Fruit fly (Drosophila melanogaster) whole organism, embryonic: ENCODE measurements around the gene Spn38F.

Source experiments
- Atf-2 ChIP-seq: fragments of 200-800 bp; sonication (Bioruptor generic); optimal IDR thresholded peaks from 2 replicates; lab custom pipeline; 2016; ENCODE audit warnings: missing biosample characterization, missing genetic modification characterization
- BEAF-32 ChIP-seq: fragments of 200-800 bp; sonication (Bioruptor generic); optimal IDR thresholded peaks from 3 replicates; lab custom pipeline; 2017; ENCODE audit warnings: missing biosample characterization, missing genetic modification characterization, mild to moderate bottlenecking, moderate library complexity, missing genetic modification reagents
- CG10274 ChIP-seq: fragments of 200-800 bp; sonication (Bioruptor generic); optimal IDR thresholded peaks from 3 replicates; lab custom pipeline; 2017; ENCODE audit warnings: missing biosample characterization, mild to moderate bottlenecking, missing genetic modification characterization
- CG10366 ChIP-seq: fragments of 200-800 bp; sonication (Bioruptor generic); IDR thresholded peaks from 2 replicates; pipeline ENCODE4 v1.3.6; 2022; ENCODE audit warnings: missing biosample characterization, missing genetic modification characterization
- CG10462 ChIP-seq: fragments of 200-800 bp; sonication (Bioruptor generic); optimal IDR thresholded peaks from 2 replicates; lab custom pipeline; 2016; ENCODE audit warnings: missing biosample characterization, missing genetic modification characterization
- CG11085 ChIP-seq: fragments of 200-800 bp; sonication (Bioruptor generic); IDR thresholded peaks from 2 replicates; pipeline ENCODE4 v1.3.6; 2022; ENCODE audit warnings: missing biosample characterization, missing genetic modification characterization
- CG11504 ChIP-seq: fragments of 200-800 bp; sonication (Bioruptor generic); optimal IDR thresholded peaks from 3 replicates; lab custom pipeline; 2019; ENCODE audit warnings: missing biosample characterization, mild to moderate bottlenecking, missing genetic modification characterization, moderate library complexity
- CG11695 ChIP-seq: fragments of 200-800 bp; sonication (Bioruptor generic); IDR thresholded peaks from 3 replicates; pipeline ENCODE4 v1.3.6; 2022; ENCODE audit warnings: missing biosample characterization, missing genetic modification characterization
- CG12391 ChIP-seq: fragments of 200-800 bp; sonication (Bioruptor generic); optimal IDR thresholded peaks from 3 replicates; lab custom pipeline; 2018; ENCODE audit warnings: missing biosample characterization, mild to moderate bottlenecking, missing genetic modification characterization, moderate library complexity
- CG14667 ChIP-seq: fragments of 200-800 bp; sonication (Bioruptor generic); IDR thresholded peaks from 2 replicates; pipeline ENCODE4 v1.3.6; 2022; ENCODE audit warnings: missing biosample characterization, missing genetic modification characterization
- CG15479 ChIP-seq: fragments of 200-800 bp; sonication (Bioruptor generic); optimal IDR thresholded peaks from 3 replicates; lab custom pipeline; 2019; ENCODE audit warnings: missing biosample characterization, mild to moderate bottlenecking, missing genetic modification characterization, moderate library complexity
- CG15514 ChIP-seq: fragments of 200-800 bp; sonication (Bioruptor generic); optimal IDR thresholded peaks from 3 replicates; lab custom pipeline; 2017; ENCODE audit warnings: missing biosample characterization, missing genetic modification characterization, mild to moderate bottlenecking, moderate library complexity, missing genetic modification reagents
- CG17328 ChIP-seq: fragments of 200-800 bp; sonication (Bioruptor generic); IDR thresholded peaks from 2 replicates; pipeline ENCODE4 v1.3.6; 2022; ENCODE audit warnings: missing biosample characterization, missing genetic modification characterization
- CG2202 ChIP-seq: fragments of 200-800 bp; sonication (Bioruptor generic); optimal IDR thresholded peaks from 2 replicates; lab custom pipeline; 2018; ENCODE audit warnings: missing biosample characterization, mild to moderate bottlenecking, missing genetic modification characterization
- CG32767 ChIP-seq: fragments of 200-800 bp; sonication (Bioruptor generic); IDR thresholded peaks from 2 replicates; pipeline ENCODE4 v1.3.6; 2022; ENCODE audit warnings: missing biosample characterization, missing genetic modification characterization
- CG3838 ChIP-seq: fragments of 200-800 bp; sonication (Bioruptor generic); optimal IDR thresholded peaks from 3 replicates; lab custom pipeline; 2016; ENCODE audit warnings: missing biosample characterization, missing genetic modification characterization
- CG4424 ChIP-seq: fragments of 200-800 bp; sonication (Bioruptor generic); optimal IDR thresholded peaks from 3 replicates; lab custom pipeline; 2016; ENCODE audit warnings: missing biosample characterization, missing genetic modification characterization
- CG4730 ChIP-seq: fragments of 200-800 bp; sonication (Bioruptor generic); IDR thresholded peaks from 2 replicates; pipeline ENCODE4 v1.3.6; 2022; ENCODE audit warnings: missing biosample characterization, missing genetic modification characterization
- CG6272 ChIP-seq: fragments of 200-800 bp; sonication (Bioruptor generic); IDR thresholded peaks from 2 replicates; pipeline ENCODE4 v1.3.6; 2022; ENCODE audit warnings: missing biosample characterization, missing genetic modification characterization
- CG7556 ChIP-seq: fragments of 200-800 bp; sonication (Bioruptor generic); optimal IDR thresholded peaks from 2 replicates; lab custom pipeline; 2017; ENCODE audit warnings: missing biosample characterization, mild to moderate bottlenecking, missing genetic modification characterization
- CG7839 ChIP-seq: fragments of 200-800 bp; sonication (Bioruptor generic); optimal IDR thresholded peaks from 3 replicates; lab custom pipeline; 2018; ENCODE audit warnings: missing biosample characterization, mild to moderate bottlenecking, missing genetic modification characterization, moderate library complexity
- CG8478 ChIP-seq: fragments of >200 bp; optimal IDR thresholded peaks from 2 replicates; lab custom pipeline; 2018
- Drgx ChIP-seq: fragments of 200-800 bp; sonication (Bioruptor generic); IDR thresholded peaks from 2 replicates; pipeline ENCODE4 v1.3.6; 2022; ENCODE audit warnings: missing biosample characterization, missing genetic modification characterization
- HLH54F ChIP-seq: fragments of 200-800 bp; sonication (Bioruptor generic); optimal IDR thresholded peaks from 3 replicates; lab custom pipeline; 2016; ENCODE audit warnings: missing biosample characterization, missing genetic modification characterization
- Hsf ChIP-seq: fragments of 200-800 bp; sonication (Bioruptor generic); optimal IDR thresholded peaks from 3 replicates; lab custom pipeline; 2016; ENCODE audit warnings: missing biosample characterization, missing genetic modification characterization
- Med ChIP-seq: fragments of 200-800 bp; sonication (Bioruptor generic); peaks from one replicate; lab custom pipeline; 2016; ENCODE audit warnings: missing biosample characterization, missing genetic modification characterization, mild to moderate bottlenecking, inconsistent platforms, moderate library complexity
- Ptx1 ChIP-seq: fragments of 200-800 bp; sonication (Bioruptor generic); IDR thresholded peaks from 2 replicates; pipeline ENCODE4 v1.3.6; 2022; ENCODE audit warnings: missing biosample characterization, missing genetic modification characterization
- Sox102F ChIP-seq: fragments of 200-800 bp; sonication (Bioruptor generic); optimal IDR thresholded peaks from 2 replicates; lab custom pipeline; 2018; ENCODE audit warnings: missing biosample characterization, mild to moderate bottlenecking, missing genetic modification characterization, moderate library complexity
- bab2 ChIP-seq: fragments of 200-800 bp; sonication (Bioruptor generic); optimal IDR thresholded peaks from 2 replicates; lab custom pipeline; 2016; ENCODE audit warnings: missing biosample characterization, missing genetic modification characterization
- bigmax ChIP-seq: fragments of 200-800 bp; sonication (Bioruptor generic); optimal IDR thresholded peaks from 2 replicates; lab custom pipeline; 2018; ENCODE audit warnings: missing biosample characterization, mild to moderate bottlenecking, missing genetic modification characterization
- bsh ChIP-seq, 2 experiments: fragments of 200-800 bp; sonication (Bioruptor generic); optimal IDR thresholded peaks; 2 replicates each; lab custom pipeline; 2017 to 2018; ENCODE audit warnings: mild to moderate bottlenecking in 2 of 2, missing biosample characterization in 2 of 2, missing genetic modification characterization in 2 of 2, moderate library complexity in 1 of 2
- dpn ChIP-seq, 2 experiments: fragments of 200-800 bp; sonication (Bioruptor generic); optimal IDR thresholded peaks; 3 replicates each; lab custom pipeline; 2016; ENCODE audit warnings: missing biosample characterization in 2 of 2, missing genetic modification characterization in 2 of 2
- emc ChIP-seq: fragments of 200-800 bp; sonication (Bioruptor generic); optimal IDR thresholded peaks from 2 replicates; lab custom pipeline; 2016; ENCODE audit warnings: missing biosample characterization, missing genetic modification characterization
- gt ChIP-seq: fragments of 200-800 bp; sonication (Bioruptor generic); IDR thresholded peaks from 2 replicates; pipeline ENCODE4 v1.3.6; 2022; ENCODE audit warnings: missing biosample characterization, missing genetic modification characterization
- h ChIP-seq: fragments of >200 bp; optimal IDR thresholded peaks from 2 replicates; lab custom pipeline; 2017
- ind ChIP-seq: fragments of 200-800 bp; sonication (Bioruptor generic); optimal IDR thresholded peaks from 3 replicates; lab custom pipeline; 2016; ENCODE audit warnings: missing biosample characterization, missing genetic modification characterization
- jigr1 ChIP-seq: fragments of 200-800 bp; sonication (Bioruptor generic); IDR thresholded peaks from 3 replicates; pipeline ENCODE4 v1.3.6; 2022; ENCODE audit warnings: missing biosample characterization, missing genetic modification characterization
- ken ChIP-seq: fragments of 200-800 bp; sonication (Bioruptor generic); IDR thresholded peaks from 3 replicates; pipeline ENCODE4 v1.3.6; 2022; ENCODE audit warnings: missing biosample characterization, missing genetic modification characterization
- lmd ChIP-seq: fragments of 200-800 bp; sonication (Bioruptor generic); IDR thresholded peaks from 2 replicates; pipeline ENCODE4 v1.3.6; 2022; ENCODE audit warnings: missing biosample characterization, missing genetic modification characterization
- lov ChIP-seq, 2 experiments: fragments of 200-800 bp in 1 of 2; fragments of >200 bp in 1 of 2; sonication (Bioruptor generic) in 1 of 2; IDR thresholded peaks in 1 of 2; optimal IDR thresholded peaks in 1 of 2; 2 replicates in 1 of 2; 3 replicates in 1 of 2; pipeline versions ENCODE4 v1.3.6 to Lab custom; 2017 to 2022; ENCODE audit warnings: missing biosample characterization in 1 of 2, missing genetic modification characterization in 1 of 2
- prd ChIP-seq, 3 experiments: fragments of >200 bp in 2 of 3; fragments of 200-800 bp in 1 of 3; sonication (Bioruptor generic) in 1 of 3; optimal IDR thresholded peaks in 2 of 3; IDR thresholded peaks in 1 of 3; 2 replicates in 2 of 3; 3 replicates in 1 of 3; pipeline versions ENCODE4 v1.3.6 to Lab custom; 2017 to 2022; ENCODE audit warnings: missing biosample characterization in 1 of 3, missing genetic modification characterization in 1 of 3
- pros ChIP-seq: fragments of 200-800 bp; sonication (Bioruptor generic); optimal IDR thresholded peaks from 3 replicates; lab custom pipeline; 2019; ENCODE audit warnings: missing biosample characterization, mild to moderate bottlenecking, missing genetic modification characterization, moderate library complexity
- ranshi ChIP-seq: fragments of 200-800 bp; sonication (Bioruptor generic); IDR thresholded peaks from 2 replicates; pipeline ENCODE4 v1.3.6; 2022; ENCODE audit warnings: missing biosample characterization, missing genetic modification characterization
- ro ChIP-seq: fragments of 200-800 bp; sonication (Bioruptor generic); IDR thresholded peaks from 2 replicates; pipeline ENCODE4 v1.3.6; 2022; ENCODE audit warnings: missing biosample characterization, missing genetic modification characterization
- sc ChIP-seq, 3 experiments: fragments of >200 bp in 2 of 3; fragments of 200-800 bp in 1 of 3; sonication (Bioruptor generic) in 1 of 3; optimal IDR thresholded peaks; 2 replicates in 2 of 3; 3 replicates in 1 of 3; lab custom pipeline; 2017; ENCODE audit warnings: mild to moderate bottlenecking in 1 of 3, missing biosample characterization in 1 of 3, missing genetic modification characterization in 1 of 3, missing genetic modification reagents in 1 of 3
- scrt ChIP-seq: fragments of 200-800 bp; sonication (Bioruptor generic); optimal IDR thresholded peaks from 2 replicates; lab custom pipeline; 2018; ENCODE audit warnings: missing biosample characterization, mild to moderate bottlenecking, missing genetic modification characterization, moderate library complexity
- sim ChIP-seq: fragments of 200-800 bp; sonication (Bioruptor generic); IDR thresholded peaks from 2 replicates; pipeline ENCODE4 v1.3.6; 2022; ENCODE audit warnings: missing biosample characterization, missing genetic modification characterization
- slbo ChIP-seq: fragments of 200-800 bp; sonication (Bioruptor generic); IDR thresholded peaks from 2 replicates; pipeline ENCODE4 v1.3.6; 2022; ENCODE audit warnings: missing biosample characterization, missing genetic modification characterization
- sqz ChIP-seq: fragments of 200-800 bp; sonication (Bioruptor generic); optimal IDR thresholded peaks from 3 replicates; lab custom pipeline; 2018; ENCODE audit warnings: missing biosample characterization, mild to moderate bottlenecking, missing genetic modification characterization
- toy ChIP-seq: fragments of 200-800 bp; sonication (Bioruptor generic); IDR thresholded peaks from 2 replicates; pipeline ENCODE4 v1.3.6; 2022; ENCODE audit warnings: missing biosample characterization, missing genetic modification characterization
- zf30C ChIP-seq: fragments of 200-800 bp; sonication (Bioruptor generic); optimal IDR thresholded peaks from 3 replicates; lab custom pipeline; 2018; ENCODE audit warnings: missing biosample characterization, mild to moderate bottlenecking, missing genetic modification characterization

Spn38F gene

dm6 chr2L:20797515-20797847 lies 40.3 kb downstream of the Spn38F start, which contains the start of gene CG9328 (continued):
- TF ChIP-seq toy (GFP tag; lab: Robert Waterston, UW) = no peak
- peak; percentile 18 for TF ChIP-seq HLH54F (GFP tag; lab: Kevin White, UChicago)
- TF ChIP-seq lmd = no peak; the same call in 1 of the 2 replicates
- TF ChIP-seq bab2 (GFP tag; lab: Kevin White, UChicago) = no peak
- no peak for TF ChIP-seq CG32767
- peak; percentile 27 to 47 for TF ChIP-seq dpn (GFP tag; optimal IDR thresholded peaks at IDR 0.05; lab: Kevin White, UChicago)
- TF ChIP-seq CG10366 (GFP tag; lab: Robert Waterston, UW) = no peak
- peak; percentile 46; the same call in 1 of the 2 replicates for TF ChIP-seq CG17328 (GFP tag; lab: Robert Waterston, UW)
- TF ChIP-seq Hsf (GFP tag; lab: Kevin White, UChicago) = no peak
- no peak for TF ChIP-seq CG4730 (GFP tag; lab: Robert Waterston, UW)
- peak; percentile 2 for TF ChIP-seq CG4424 (GFP tag; lab: Kevin White, UChicago)
- TF ChIP-seq zf30C = peak; percentile 21
- peak; percentile 19 for TF ChIP-seq Sox102F (GFP tag; lab: Kevin White, UChicago)
- TF ChIP-seq CG11085 = no peak
- TF ChIP-seq CG14667 (GFP tag; lab: Robert Waterston, UW) = no peak
- no peak for TF ChIP-seq sqz
- TF ChIP-seq BEAF-32 (GFP tag; lab: Kevin White, UChicago) = peak; percentile 66
- peak in 1 of 2 experiments; percentile 15 for TF ChIP-seq bsh (GFP tag; optimal IDR thresholded peaks at IDR 0.05; lab: Kevin White, UChicago)
- peak; percentile 48; the same call in 1 of the 3 replicates for TF ChIP-seq CG11695
- TF ChIP-seq ro (GFP tag; lab: Robert Waterston, UW) = no peak
- TF ChIP-seq sim (GFP tag; lab: Robert Waterston, UW) = no peak
- TF ChIP-seq prd (optimal IDR thresholded peaks at IDR 0.05; lab: Kevin White, UChicago) = no peak
- peak; percentile 48; the same call in 1 of the 3 replicates for TF ChIP-seq prd (GFP tag; IDR thresholded peaks at IDR 0.05; lab: Robert Waterston, UW)
- TF ChIP-seq slbo (GFP tag; lab: Robert Waterston, UW) = peak; percentile 39; the same call in 1 of the 2 replicates
- no peak for TF ChIP-seq sc (optimal IDR thresholded peaks at IDR 0.05; lab: Kevin White, UChicago)
- TF ChIP-seq sc (GFP tag; optimal IDR thresholded peaks at IDR 0.05; lab: Kevin White, UChicago) = no peak
- no peak for TF ChIP-seq CG15479 (GFP tag; lab: Kevin White, UChicago)
- TF ChIP-seq CG10462 (GFP tag; lab: Kevin White, UChicago) = no peak
- TF ChIP-seq lov (optimal IDR thresholded peaks at IDR 0.05; lab: Kevin White, UChicago) = no peak
- 0 out of 3 replicates have a peak, but pooled peaks have one; percentile 18 for TF ChIP-seq lov (GFP tag; IDR thresholded peaks at IDR 0.05; lab: Robert Waterston, UW)
- TF ChIP-seq emc (GFP tag; lab: Kevin White, UChicago) = no peak
- no peak for TF ChIP-seq CG8478 (lab: Kevin White, UChicago)
- TF ChIP-seq ranshi (GFP tag; lab: Robert Waterston, UW) = peak; percentile 53; the same call in 1 of the 2 replicates
- peak; percentile 25 for TF ChIP-seq CG7839 (tag; lab: Kevin White, UChicago)
- no peak for TF ChIP-seq CG2202
- TF ChIP-seq ken (GFP tag; lab: Robert Waterston, UW) = peak; percentile 27; the same call in 1 of the 3 replicates
- peak; percentile 43 for TF ChIP-seq Drgx (GFP tag; lab: Robert Waterston, UW)
- no peak for TF ChIP-seq h (lab: Kevin White, UChicago)
- TF ChIP-seq CG7556 (GFP tag; lab: Kevin White, UChicago) = no peak
- TF ChIP-seq CG10274 = no peak
- no peak for TF ChIP-seq gt (GFP tag; lab: Robert Waterston, UW)
- no peak for TF ChIP-seq CG6272 (GFP tag; lab: Robert Waterston, UW)
- TF ChIP-seq CG11504 (tag; lab: Kevin White, UChicago) = peak; percentile 38
- TF ChIP-seq ind (GFP tag; lab: Kevin White, UChicago) = peak; percentile 44
- TF ChIP-seq jigr1 = no peak
- no peak for TF ChIP-seq pros (GFP tag; lab: Kevin White, UChicago)
- peak; percentile 91 for TF ChIP-seq Med (GFP tag; lab: Kevin White, UChicago)
- peak; percentile 39 for TF ChIP-seq CG12391
- TF ChIP-seq Ptx1 (GFP tag; lab: Robert Waterston, UW) = peak; percentile 27; the same call in 1 of the 2 replicates
- TF ChIP-seq scrt (GFP tag; lab: Kevin White, UChicago) = peak; percentile 27
- TF ChIP-seq CG15514 (GFP tag; lab: Kevin White, UChicago) = peak; percentile 65
- TF ChIP-seq bigmax (GFP tag; lab: Kevin White, UChicago) = peak; percentile 46
- no peak for TF ChIP-seq CG3838
- no peak for TF ChIP-seq Atf-2 (GFP tag; lab: Kevin White, UChicago)
